Fruit fly (Drosophila melanogaster): ENCODE measurements around the gene Tusp.

Gene Tusp

DNA sequence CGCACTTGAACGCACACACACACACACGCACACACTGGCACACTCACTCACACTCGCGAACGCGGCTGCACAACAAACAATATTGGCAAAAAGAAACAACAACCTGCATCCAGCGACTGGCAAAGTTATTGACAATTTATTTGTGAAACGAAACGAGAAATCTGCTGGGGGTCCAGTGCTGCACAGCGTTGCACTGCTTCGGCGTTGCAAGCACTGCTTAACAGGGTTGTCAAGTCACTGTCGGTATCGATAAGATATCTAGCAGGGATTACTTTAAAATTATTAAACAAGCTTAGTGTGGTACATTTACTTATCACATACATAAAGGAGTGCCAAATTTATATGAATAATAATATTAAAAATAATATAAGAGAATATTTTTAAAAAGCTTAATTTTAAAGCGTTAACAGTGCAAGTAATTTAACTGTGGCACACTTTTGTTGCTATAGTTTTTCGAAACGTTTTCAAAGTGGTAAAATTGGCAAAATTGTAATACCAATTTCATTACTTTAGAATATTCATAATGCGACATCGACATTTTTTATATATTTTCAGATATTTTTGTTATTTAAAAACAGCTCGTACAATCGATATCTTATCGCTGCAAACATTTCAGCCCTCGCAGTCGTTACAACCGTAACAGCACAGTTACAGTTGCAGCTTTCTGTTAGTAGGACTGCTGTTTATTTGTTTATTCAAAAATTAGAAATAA lies at the start of gene Tusp, which contains the start of gene dsd:
Gene Tusp, plus strand, starts transcription at position 662 of the 712 bp plus-strand sequence.
Gene dsd, minus strand, starts transcription at position 179 of the 712 bp plus-strand sequence.
- TF ChIP-seq psq (optimal IDR thresholded peaks at IDR 0.05) (no peak), Dll (optimal IDR thresholded peaks at IDR 0.05) (no peak), CG8478 (optimal IDR thresholded peaks at IDR 0.05) (no peak), usp (GFP tag; optimal IDR thresholded peaks at IDR 0.05) (no peak)

DNA sequence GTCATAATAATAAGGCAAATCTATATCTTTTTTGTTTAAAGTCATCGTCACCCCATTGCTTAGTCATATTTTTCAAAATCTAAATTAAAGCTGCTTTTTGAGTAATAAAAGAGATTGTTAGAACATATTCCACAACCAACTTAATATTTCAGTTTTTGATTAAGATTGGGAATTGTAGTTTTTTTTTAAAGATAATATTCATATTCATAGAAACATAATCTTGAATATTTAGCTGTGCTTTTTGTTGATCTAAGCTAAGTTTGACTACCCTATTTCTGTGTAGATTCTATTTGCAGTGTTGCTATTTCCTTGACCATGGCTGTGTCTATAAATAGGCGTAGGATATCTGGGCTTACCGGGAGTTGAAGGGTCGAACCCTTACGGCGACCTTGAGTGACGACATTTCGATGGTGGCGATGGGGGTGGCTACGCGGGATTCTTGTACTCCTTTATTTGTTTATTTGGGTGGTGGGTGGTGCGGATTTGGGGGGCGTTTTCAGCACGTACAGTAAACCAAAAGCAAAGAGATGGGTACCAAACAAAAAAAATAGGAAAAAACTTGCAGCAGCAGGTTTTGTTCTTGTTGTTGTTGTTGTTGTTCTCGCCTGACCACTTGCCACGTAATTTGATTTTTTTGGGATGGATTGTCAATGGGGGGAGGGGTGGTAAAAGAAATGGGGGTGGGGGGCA lies 49.6 kb upstream of the Tusp start:
- TF ChIP-seq Dll (optimal IDR thresholded peaks at IDR 0.05) (no peak), EcR (GFP tag; optimal IDR thresholded peaks at IDR 0.05) (no peak), usp (GFP tag; optimal IDR thresholded peaks at IDR 0.05) (no peak), CG8478 (optimal IDR thresholded peaks at IDR 0.05) (no peak), pan (optimal IDR thresholded peaks at IDR 0.05) (no peak), psq (optimal IDR thresholded peaks at IDR 0.05) (no peak)

DNA sequence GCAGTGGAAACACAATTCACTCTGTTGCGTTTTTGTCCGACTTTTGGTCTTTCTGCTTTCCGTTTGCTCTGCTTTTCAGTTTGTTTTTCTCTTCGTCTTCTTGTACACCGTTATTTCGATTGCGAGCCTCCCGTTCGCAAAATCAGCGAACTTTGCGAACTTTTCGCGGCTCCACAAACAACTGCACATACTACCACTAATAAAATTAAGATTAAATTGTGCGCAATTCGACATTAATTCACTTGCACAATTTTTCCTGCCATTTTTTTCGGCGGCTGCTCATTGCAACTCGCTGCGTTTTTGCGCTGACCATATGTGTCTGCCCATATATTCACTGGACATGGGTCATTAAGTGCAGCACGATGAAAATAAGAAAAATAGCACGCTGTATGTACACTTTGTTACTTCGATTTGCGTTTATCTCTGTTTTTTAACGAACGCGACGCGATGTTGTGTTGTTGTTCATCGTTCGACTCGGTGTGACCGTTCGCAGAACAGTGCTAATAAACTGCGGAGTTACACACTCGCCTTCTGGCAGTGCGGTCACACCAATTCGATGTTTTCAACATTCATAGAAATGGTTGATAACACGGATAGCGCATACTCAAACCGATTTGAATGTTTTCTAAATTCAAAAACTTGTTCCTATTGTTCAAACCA lies 48.9 kb upstream of the Tusp start, which contains the start of gene Klp98A:
Gene Klp98A, minus strand, starts transcription at position 486 of the 660 bp plus-strand sequence.
- no peak for TF ChIP-seq usp (GFP tag; optimal IDR thresholded peaks at IDR 0.05)
- no peak for TF ChIP-seq psq (optimal IDR thresholded peaks at IDR 0.05)
- TF ChIP-seq EcR (GFP tag; optimal IDR thresholded peaks at IDR 0.05), result no peak
- no peak for TF ChIP-seq pan (optimal IDR thresholded peaks at IDR 0.05)
- no peak for TF ChIP-seq CG8478 (optimal IDR thresholded peaks at IDR 0.05)
- no peak for TF ChIP-seq Dll (optimal IDR thresholded peaks at IDR 0.05)

DNA sequence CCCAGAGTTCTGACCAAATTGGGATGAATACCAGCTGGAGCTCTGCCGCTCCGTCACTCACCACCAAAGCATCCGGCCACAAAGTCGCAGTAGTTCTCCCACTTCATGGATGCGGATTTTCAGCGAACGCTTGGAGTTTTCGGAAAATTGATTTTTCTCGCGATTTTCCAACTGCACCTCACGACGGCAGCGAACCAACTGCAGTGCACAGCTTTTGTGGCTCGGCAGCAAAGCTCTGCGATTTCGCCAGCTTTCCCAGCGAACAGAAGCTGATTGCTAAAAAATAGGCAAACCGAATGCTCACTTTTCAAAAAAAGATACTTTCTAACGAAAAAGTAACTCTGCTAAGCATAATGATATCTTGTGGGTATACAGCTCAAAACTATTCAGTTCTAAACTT lies 46.6 kb upstream of the Tusp start, which contains the start of gene CG5646:
Gene CG5646, minus strand, starts transcription at position 206 of the 400 bp plus-strand sequence.
- TF ChIP-seq EcR (GFP tag; optimal IDR thresholded peaks at IDR 0.05), result no peak
- TF ChIP-seq Dll (optimal IDR thresholded peaks at IDR 0.05), result no peak
- TF ChIP-seq CG8478 (optimal IDR thresholded peaks at IDR 0.05), result no peak
- TF ChIP-seq psq (optimal IDR thresholded peaks at IDR 0.05), result no peak

DNA sequence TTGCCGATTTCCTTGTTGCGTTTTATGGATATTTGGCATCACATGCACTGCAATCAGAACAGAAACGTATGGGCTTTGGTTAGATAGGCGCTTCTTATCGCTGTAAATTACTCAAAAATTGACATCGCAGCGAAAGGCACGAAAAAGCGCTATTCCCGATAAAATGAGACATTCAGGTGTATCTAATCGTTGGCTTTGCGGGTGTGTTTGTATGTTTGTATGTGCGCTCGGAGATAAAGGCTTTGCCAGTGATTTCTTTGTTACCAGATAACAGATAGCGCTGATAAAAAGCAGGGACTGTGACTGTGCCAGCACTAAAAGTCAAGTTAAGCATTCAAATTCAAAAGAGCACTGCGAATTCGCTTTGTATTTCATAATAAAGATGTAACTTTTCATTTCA lies 39.1 kb upstream of the Tusp start:
- TF ChIP-seq EcR (GFP tag; optimal IDR thresholded peaks at IDR 0.05), result no peak
- TF ChIP-seq usp (GFP tag; optimal IDR thresholded peaks at IDR 0.05), result no peak
- TF ChIP-seq CG8478 (optimal IDR thresholded peaks at IDR 0.05), result no peak
- no peak for TF ChIP-seq psq (optimal IDR thresholded peaks at IDR 0.05)
- TF ChIP-seq Dll (optimal IDR thresholded peaks at IDR 0.05), result no peak
- TF ChIP-seq pan (optimal IDR thresholded peaks at IDR 0.05), result no peak

DNA sequence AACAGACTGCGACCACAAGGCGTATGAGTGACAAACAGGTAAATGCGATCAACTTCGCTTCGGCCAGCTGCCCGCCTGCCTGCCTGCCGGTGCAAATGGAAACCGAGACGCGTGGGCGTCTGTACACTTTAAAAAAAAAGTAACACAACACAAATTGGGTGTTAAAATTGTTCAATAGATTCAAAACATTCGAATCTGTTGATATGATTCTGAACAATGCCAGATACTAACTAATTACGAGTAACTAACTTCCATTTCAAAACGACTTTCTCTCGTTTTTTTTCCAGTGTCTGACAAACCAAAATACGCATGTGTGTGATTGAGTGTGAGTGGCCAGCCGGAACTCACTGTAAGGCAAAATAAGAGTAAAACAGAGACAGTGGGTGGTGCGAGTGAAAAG lies 38.0 kb upstream of the Tusp start:
- TF ChIP-seq Dll (optimal IDR thresholded peaks at IDR 0.05), result no peak
- TF ChIP-seq usp (GFP tag; optimal IDR thresholded peaks at IDR 0.05), result no peak
- TF ChIP-seq CG8478 (optimal IDR thresholded peaks at IDR 0.05), result no peak
- no peak for TF ChIP-seq psq (optimal IDR thresholded peaks at IDR 0.05)
- TF ChIP-seq EcR (GFP tag; optimal IDR thresholded peaks at IDR 0.05), result no peak
- TF ChIP-seq pan (optimal IDR thresholded peaks at IDR 0.05), result no peak

DNA sequence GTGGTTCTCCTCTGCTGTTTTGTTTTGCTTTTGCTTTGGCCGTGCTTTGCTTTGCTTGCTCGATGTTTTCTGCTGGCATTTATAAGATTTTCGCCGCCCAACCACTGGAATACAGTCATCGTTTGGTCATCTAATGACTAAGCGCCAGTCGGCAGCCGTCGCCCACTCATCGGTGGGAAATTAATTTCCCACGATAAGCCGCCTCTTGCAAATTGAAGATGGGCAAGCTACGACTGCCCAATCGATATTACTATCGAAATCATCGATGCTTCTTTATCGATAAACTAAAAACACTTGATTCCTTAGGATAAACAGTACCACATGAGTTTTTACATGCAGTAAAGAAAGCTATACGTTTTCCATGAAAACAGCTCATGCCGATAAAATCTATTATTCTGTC lies 37.0 kb upstream of the Tusp start:
- TF ChIP-seq Dll (optimal IDR thresholded peaks at IDR 0.05), result no peak
- no peak for TF ChIP-seq psq (optimal IDR thresholded peaks at IDR 0.05)
- no peak for TF ChIP-seq CG8478 (optimal IDR thresholded peaks at IDR 0.05)

DNA sequence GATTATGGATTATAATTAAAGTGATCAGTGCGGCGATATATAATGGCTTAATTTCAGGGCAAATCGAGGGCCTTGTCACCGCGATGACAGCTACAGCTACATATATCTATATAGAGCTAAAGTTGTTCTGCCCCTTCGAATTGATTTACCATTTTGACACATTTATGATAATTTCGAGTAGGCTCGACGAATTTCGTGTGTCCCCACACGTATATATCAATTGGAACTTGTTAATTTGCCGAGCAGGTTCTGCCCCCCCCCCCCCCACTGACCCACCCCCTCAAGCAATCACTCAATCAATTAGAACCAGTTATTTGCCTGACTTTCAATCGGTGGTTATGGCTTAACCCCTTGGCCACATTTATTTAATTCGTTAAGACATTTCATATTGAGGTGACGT lies 28.3 kb upstream of the Tusp start:
- TF ChIP-seq usp (GFP tag; optimal IDR thresholded peaks at IDR 0.05) (no peak), pan (optimal IDR thresholded peaks at IDR 0.05) (no peak), CG8478 (optimal IDR thresholded peaks at IDR 0.05) (no peak), psq (optimal IDR thresholded peaks at IDR 0.05) (no peak), Dll (optimal IDR thresholded peaks at IDR 0.05) (no peak), EcR (GFP tag; optimal IDR thresholded peaks at IDR 0.05) (no peak)

DNA sequence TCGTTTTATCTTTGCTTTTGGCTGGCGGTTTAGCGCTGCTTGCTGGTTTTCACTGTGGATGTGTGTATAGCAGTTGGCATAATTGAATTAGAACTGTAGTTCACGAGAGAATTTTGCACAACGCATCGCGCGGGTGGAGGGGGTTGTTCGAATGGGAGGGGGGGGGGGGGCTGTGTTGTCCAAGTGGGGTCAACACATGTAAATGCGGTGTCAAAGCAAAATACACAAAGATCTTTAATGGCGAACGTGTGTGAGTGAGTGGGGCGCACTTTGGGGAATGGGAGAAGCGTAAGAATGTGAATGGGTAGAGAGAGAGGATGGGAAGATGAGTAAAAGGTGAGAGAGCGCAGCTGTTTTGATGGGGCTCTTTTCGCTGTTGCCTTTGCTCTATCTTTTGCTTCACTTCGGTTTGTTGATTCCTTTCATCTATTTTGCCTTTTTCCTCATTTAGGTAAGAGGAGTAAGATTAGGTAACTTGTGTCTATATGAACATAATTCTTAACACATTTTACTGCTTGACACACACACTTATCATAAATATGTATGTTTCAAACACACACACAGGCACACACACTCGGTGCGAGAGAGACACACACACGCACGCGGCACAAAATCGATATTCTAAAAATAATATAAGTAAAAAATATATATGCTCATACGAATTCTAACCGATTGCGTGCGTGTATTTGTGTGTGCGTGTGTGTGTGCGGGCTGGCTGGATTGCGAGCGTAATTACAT lies 27.2 kb upstream of the Tusp start:
- TF ChIP-seq pan (optimal IDR thresholded peaks at IDR 0.05) (no peak), EcR (GFP tag; optimal IDR thresholded peaks at IDR 0.05) (no peak), Dll (optimal IDR thresholded peaks at IDR 0.05) (no peak), CG8478 (optimal IDR thresholded peaks at IDR 0.05) (no peak), psq (optimal IDR thresholded peaks at IDR 0.05) (no peak), usp (GFP tag; optimal IDR thresholded peaks at IDR 0.05) (no peak)

DNA sequence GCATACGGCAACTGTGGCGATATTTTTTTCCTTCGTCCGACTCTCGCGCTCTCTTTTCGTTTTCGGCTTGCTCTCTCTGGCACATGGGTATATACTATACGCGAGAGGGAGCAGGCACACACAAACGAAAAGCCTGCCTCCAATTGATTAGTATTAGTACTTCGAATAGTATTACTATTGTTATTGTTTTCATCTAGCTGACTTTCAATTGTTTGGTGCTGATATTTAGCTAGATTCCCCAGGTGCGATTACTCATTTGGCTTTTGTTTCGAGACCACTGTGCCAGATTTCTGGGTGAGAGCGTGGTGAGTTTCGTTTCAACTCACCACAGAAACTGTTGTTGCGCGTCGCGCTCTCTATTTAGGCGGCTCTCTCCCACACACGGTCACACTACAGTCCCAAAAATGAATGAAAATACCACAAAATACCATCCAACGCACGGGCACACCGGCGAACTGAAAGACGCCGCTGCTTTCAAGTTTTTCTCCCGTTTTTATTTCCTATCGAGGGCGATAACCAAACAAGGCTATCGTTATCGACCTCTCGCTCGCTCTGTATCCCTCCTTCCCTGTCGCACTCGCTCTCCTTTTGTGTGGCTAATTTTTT lies 26.3 kb upstream of the Tusp start:
- TF ChIP-seq CG8478 (optimal IDR thresholded peaks at IDR 0.05) (no peak), Dll (optimal IDR thresholded peaks at IDR 0.05) (peak; percentile 42)

DNA sequence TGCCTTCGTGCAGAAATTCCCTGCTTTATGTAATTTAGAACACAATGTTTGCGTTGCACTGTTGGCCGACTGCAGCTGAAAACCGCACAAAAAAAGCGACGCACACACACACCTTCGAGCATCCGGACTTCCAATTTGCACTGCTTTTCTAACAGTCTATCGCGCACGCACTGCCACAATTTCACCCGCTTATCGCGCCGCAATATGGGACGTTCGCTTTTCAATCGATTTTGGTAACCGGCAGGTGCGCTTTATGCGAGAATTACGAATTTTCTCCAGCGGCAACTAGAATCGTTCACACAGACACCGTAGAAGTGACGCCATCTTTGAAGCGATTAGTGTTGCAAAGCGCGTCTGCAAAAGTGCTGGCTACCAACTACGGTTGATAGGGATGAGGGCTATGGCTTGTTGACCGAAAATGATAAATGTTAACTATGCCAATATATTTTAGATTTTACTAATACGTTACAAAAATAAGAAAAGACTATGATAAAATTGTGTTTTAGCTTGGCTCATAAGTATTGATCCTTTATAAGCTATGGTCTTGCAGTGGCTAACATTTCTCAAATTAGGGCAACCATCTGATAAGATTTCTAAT lies 25.7 kb upstream of the Tusp start, which contains the start of gene wdb:
Gene wdb, minus strand, starts transcription at position 352 of the 598 bp plus-strand sequence.
- TF ChIP-seq EcR (GFP tag; optimal IDR thresholded peaks at IDR 0.05), result no peak
- no peak for TF ChIP-seq Dll (optimal IDR thresholded peaks at IDR 0.05)
- no peak for TF ChIP-seq psq (optimal IDR thresholded peaks at IDR 0.05)
- no peak for TF ChIP-seq CG8478 (optimal IDR thresholded peaks at IDR 0.05)
- TF ChIP-seq pan (optimal IDR thresholded peaks at IDR 0.05), result no peak
- no peak for TF ChIP-seq usp (GFP tag; optimal IDR thresholded peaks at IDR 0.05)

Data from whole organism.